In genomic region chr3L:21113061-21113460, dm6 we compare ENCODE assay signal across 3 fruit fly cellular contexts.
A peak's percentile ranks its signal among the peaks of the same experiment; 100 is the strongest.
TF ChIP-seq lines count a peak whose summit lies in the region.

No protein-coding gene starts in this region.

- no peak for TF ChIP-seq CTCF in whole organism, embryonic (GFP tag; optimal IDR thresholded peaks at IDR 0.05; lab: Kevin White, UChicago)

TF ChIP-seq in whole organism, embryonic, 481 proteins besides CTCF, POLR2A, EP300 and RAD21 (continues in another document):
- TF ChIP-seq sens (GFP tag; lab: Kevin White, UChicago) (no peak), insv (GFP tag; optimal IDR thresholded peaks at IDR 0.05; lab: Kevin White, UChicago) (no peak), ab (GFP tag; optimal IDR thresholded peaks at IDR 0.05; lab: Kevin White, UChicago) (no peak), repo (GFP tag; optimal IDR thresholded peaks at IDR 0.05; lab: Kevin White, UChicago) (no peak), dmrt99B (tag; optimal IDR thresholded peaks at IDR 0.05; lab: Kevin White, UChicago) (peak; percentile 50), CG6654 (GFP tag; optimal IDR thresholded peaks at IDR 0.05; lab: Kevin White, UChicago) (no peak), wor (GFP tag; IDR thresholded peaks at IDR 0.05; lab: Robert Waterston, UW) (no peak), stc (GFP tag; IDR thresholded peaks at IDR 0.05; lab: Robert Waterston, UW) (no peak), trh (GFP tag; optimal IDR thresholded peaks at IDR 0.05; lab: Kevin White, UChicago) (no peak), Hr51 (GFP tag; optimal IDR thresholded peaks at IDR 0.05; lab: Kevin White, UChicago) (peak in 1 of 2 experiments; percentile 33), CG1603 (tag; optimal IDR thresholded peaks at IDR 0.05; lab: Kevin White, UChicago) (peak; percentile 12), CG2678 (tag; optimal IDR thresholded peaks at IDR 0.05; lab: Kevin White, UChicago) (no peak), Drgx (GFP tag; IDR thresholded peaks at IDR 0.05; lab: Robert Waterston, UW) (peak; percentile 38; the same call in 1 of the 2 replicates), phol (tag; optimal IDR thresholded peaks at IDR 0.05; lab: Kevin White, UChicago) (peak; percentile 10), scrt (GFP tag; optimal IDR thresholded peaks at IDR 0.05; lab: Kevin White, UChicago) (no peak), CG14667 (GFP tag; IDR thresholded peaks at IDR 0.05; lab: Robert Waterston, UW) (no peak), Ets65A (GFP tag; lab: Kevin White, UChicago) (peak; percentile 11), gem (tag; optimal IDR thresholded peaks at IDR 0.05; lab: Kevin White, UChicago) (peak; percentile 0), Spps (tag; optimal IDR thresholded peaks at IDR 0.05; lab: Kevin White, UChicago) (no peak), CG13424 (tag; optimal IDR thresholded peaks at IDR 0.05; lab: Kevin White, UChicago) (no peak), ato (GFP tag; IDR thresholded peaks at IDR 0.05; lab: Robert Waterston, UW; ENCODE audit: partially characterized antibody) (no peak), CG17359 (tag; optimal IDR thresholded peaks at IDR 0.05; lab: Kevin White, UChicago) (peak; percentile 15), otp (GFP tag; IDR thresholded peaks at IDR 0.05; lab: Robert Waterston, UW) (no peak), gce (GFP tag; IDR thresholded peaks at IDR 0.05; lab: Robert Waterston, UW) (no peak), D19A (tag; optimal IDR thresholded peaks at IDR 0.05; lab: Kevin White, UChicago) (peak; percentile 60), Hr39 (optimal IDR thresholded peaks at IDR 0.05; lab: Kevin White, UChicago) (no peak), BtbVII (GFP tag; optimal IDR thresholded peaks at IDR 0.05; lab: Kevin White, UChicago) (no peak), Blimp-1 (GFP tag; optimal IDR thresholded peaks at IDR 0.05; lab: Kevin White, UChicago) (no peak), bab2 (GFP tag; optimal IDR thresholded peaks at IDR 0.05; lab: Kevin White, UChicago) (no peak), CG12299 (tag; optimal IDR thresholded peaks at IDR 0.05; lab: Kevin White, UChicago) (no peak), corto (GFP tag; optimal IDR thresholded peaks at IDR 0.05; lab: Kevin White, UChicago) (no peak), Sox102F (GFP tag; optimal IDR thresholded peaks at IDR 0.05; lab: Kevin White, UChicago) (peak; percentile 50)

TF ChIP-seq in whole organism, prepupa, 60 proteins besides CTCF, POLR2A, EP300 and RAD21:
- TF ChIP-seq ss (GFP tag; optimal IDR thresholded peaks at IDR 0.05; lab: Kevin White, UChicago) (no peak), OdsH (GFP tag; optimal IDR thresholded peaks at IDR 0.05; lab: Kevin White, UChicago) (peak; percentile 5), CG15336 (GFP tag; IDR thresholded peaks at IDR 0.05; lab: Robert Waterston, UW) (0 out of 2 replicates have a peak, but pooled peaks have one; percentile 26), Eip78C (GFP tag; lab: Kevin White, UChicago) (peak; percentile 76), Hr4 (GFP tag; optimal IDR thresholded peaks at IDR 0.05; lab: Kevin White, UChicago) (peak; percentile 36), CG8119 (GFP tag; IDR thresholded peaks at IDR 0.05; lab: Robert Waterston, UW) (peak; percentile 49; the same call in 1 of the 3 replicates), fkh (GFP tag; optimal IDR thresholded peaks at IDR 0.05; lab: Kevin White, UChicago) (no peak), eg (GFP tag; IDR thresholded peaks at IDR 0.05; lab: Robert Waterston, UW) (no peak), CG8632 (GFP tag; optimal IDR thresholded peaks at IDR 0.05; lab: Kevin White, UChicago) (no peak), CG11902 (GFP tag; optimal IDR thresholded peaks at IDR 0.05; lab: Kevin White, UChicago) (no peak), CG6808 (GFP tag; optimal IDR thresholded peaks at IDR 0.05; lab: Kevin White, UChicago) (no peak), salr (GFP tag; optimal IDR thresholded peaks at IDR 0.05; lab: Kevin White, UChicago) (no peak), CG32006 (GFP tag; optimal IDR thresholded peaks at IDR 0.05; lab: Kevin White, UChicago) (peak; percentile 53), dac (GFP tag; optimal IDR thresholded peaks at IDR 0.05; lab: Kevin White, UChicago) (peak; percentile 2)

TF ChIP-seq in whole organism, pupa, 21 proteins besides CTCF, POLR2A, EP300 and RAD21:
- TF ChIP-seq EcR (GFP tag; optimal IDR thresholded peaks at IDR 0.05; lab: Kevin White, UChicago) (no peak), CG32121 (GFP tag; IDR thresholded peaks at IDR 0.05; lab: Robert Waterston, UW) (peak; percentile 31; the same call in 1 of the 2 replicates), CG15710 (tag; optimal IDR thresholded peaks at IDR 0.05; lab: Kevin White, UChicago) (no peak), Pif1B (GFP tag; optimal IDR thresholded peaks at IDR 0.05; lab: Kevin White, UChicago) (no peak), CG10348 (GFP tag; IDR thresholded peaks at IDR 0.05; lab: Robert Waterston, UW) (no peak), CG9948 (tag; optimal IDR thresholded peaks at IDR 0.05; lab: Kevin White, UChicago) (no peak), Snoo (tag; optimal IDR thresholded peaks at IDR 0.05; lab: Kevin White, UChicago) (no peak), CG14655 (GFP tag; optimal IDR thresholded peaks at IDR 0.05; lab: Kevin White, UChicago) (peak; percentile 3), fd96Ca (GFP tag; IDR thresholded peaks at IDR 0.05; lab: Robert Waterston, UW) (no peak), CG34367 (tag; optimal IDR thresholded peaks at IDR 0.05; lab: Kevin White, UChicago) (no peak), CG8301 (tag; optimal IDR thresholded peaks at IDR 0.05; lab: Kevin White, UChicago) (peak; percentile 32)
TF ChIP-seq in whole organism, pupa: peak in this region for 3.

Comparison
In these comparisons a context has a peak if more than half of its experiments do, and no peak if none do; other contexts are left out.
1. Of the 7 proteins assayed by ChIP-seq in both whole organism, embryonic and whole organism, prepupa: peak only in whole organism, embryonic: Sox102F; only in whole organism, prepupa: none; in both: none; in neither: 6.